Worm (Caenorhabditis elegans) whole organism, early embryonic: Measurements from ENCODE around the gene T28A11.18.

Experiments
- B0310.2 ChIP-seq: sonication (generic microtip); optimal IDR thresholded peaks from 2 replicates; lab custom pipeline; 2016; ENCODE audit warnings: mild to moderate bottlenecking, missing genetic modification characterization, missing compliant biosample characterization
- F13C5.2 ChIP-seq: sonication (generic microtip); optimal IDR thresholded peaks from 2 replicates; lab custom pipeline; 2017; ENCODE audit warnings: mild to moderate bottlenecking, missing genetic modification characterization, inconsistent platforms, missing compliant biosample characterization
- aly-1 ChIP-seq: sonication (generic microtip); optimal IDR thresholded peaks from 2 replicates; lab custom pipeline; 2016; ENCODE audit warnings: missing genetic modification characterization, missing compliant biosample characterization
- ama-1 ChIP-seq: fragments of 150-350 bp; optimal IDR thresholded peaks from 2 replicates; lab custom pipeline; 2014
- ceh-13 ChIP-seq: fragments of 200-800 bp; sonication (Bioruptor generic); optimal IDR thresholded peaks from 2 replicates; lab custom pipeline; 2018; ENCODE audit warnings: mild to moderate bottlenecking, missing genetic modification characterization, missing compliant biosample characterization
- ceh-36 ChIP-seq: sonication (generic microtip); optimal IDR thresholded peaks from 2 replicates; lab custom pipeline; 2016; ENCODE audit warnings: missing genetic modification characterization, inconsistent platforms, missing compliant biosample characterization
- ets-7 ChIP-seq: sonication (generic microtip); optimal IDR thresholded peaks from 2 replicates; lab custom pipeline; 2016; ENCODE audit warnings: missing genotype, missing genetic modification characterization, missing compliant biosample characterization
- flt-1 ChIP-seq: fragments of 200-800 bp; sonication (Bioruptor generic); IDR thresholded peaks from 2 replicates; pipeline ENCODE4 v1.3.6; 2022; ENCODE audit warnings: missing genetic modification characterization, missing compliant biosample characterization
- hmbx-1 ChIP-seq: sonication (generic microtip); optimal IDR thresholded peaks from 2 replicates; lab custom pipeline; 2016; ENCODE audit warnings: mild to moderate bottlenecking, missing genetic modification characterization, missing compliant biosample characterization
- hmg-4 ChIP-seq: fragments of 200-800 bp; sonication (Bioruptor generic); optimal IDR thresholded peaks from 2 replicates; lab custom pipeline; 2018; ENCODE audit warnings: mild to moderate bottlenecking, missing genetic modification characterization, missing compliant biosample characterization
- hnd-1 ChIP-seq: sonication (generic microtip); optimal IDR thresholded peaks from 2 replicates; lab custom pipeline; 2016; ENCODE audit warnings: missing genetic modification characterization, missing compliant biosample characterization
- pes-1 ChIP-seq: fragments of 200-800 bp; sonication (Bioruptor generic); IDR thresholded peaks from 2 replicates; pipeline ENCODE4 v1.3.6; 2022; ENCODE audit warnings: missing genetic modification reagents, missing genetic modification characterization, missing compliant biosample characterization
- scrt-1 ChIP-seq: fragments of 200-800 bp; sonication (Bioruptor generic); IDR thresholded peaks from 2 replicates; pipeline ENCODE4 v1.3.6; 2022; ENCODE audit warnings: missing genetic modification characterization, missing compliant biosample characterization
- sea-1 ChIP-seq: fragments of 200-800 bp; sonication (Bioruptor generic); conservative IDR thresholded peaks from 2 replicates; pipeline ENCODE4 v1.3.6; 2022; ENCODE audit warnings: missing genetic modification characterization, missing compliant biosample characterization
- tbx-11 ChIP-seq: fragments of 200-800 bp; sonication (Bioruptor generic); IDR thresholded peaks from 2 replicates; pipeline ENCODE4 v1.3.6; 2022; ENCODE audit warnings: missing genetic modification characterization, missing compliant biosample characterization
- tbx-37 ChIP-seq: fragments of 200-800 bp; sonication (Bioruptor generic); conservative IDR thresholded peaks from 2 replicates; pipeline ENCODE4 v1.3.6; 2022; ENCODE audit warnings: missing genetic modification reagents, missing genetic modification characterization, missing compliant biosample characterization
- tra-4 ChIP-seq: sonication (generic microtip); optimal IDR thresholded peaks from 2 replicates; lab custom pipeline; 2017; ENCODE audit warnings: missing genetic modification characterization, missing compliant biosample characterization

T28A11.18 gene

ce11 chrV:3267950-3268349, at the start of gene T28A11.18:
T28A11.18 (minus strand) TSS chrV:3268050.
- TF ChIP-seq aly-1 (tag; lab: Kevin White, UChicago) = no peak
- no peak for TF ChIP-seq F13C5.2 (tag; lab: Kevin White, UChicago)

ce11 chrV:3316108-3316507, 48.3 kb upstream of the T28A11.18 start, which contains the start of gene F35F10.1:
F35F10.1 (plus strand) TSS chrV:3316307.
- TF ChIP-seq F13C5.2 (tag; lab: Kevin White, UChicago) = no peak
- no peak for TF ChIP-seq ets-7 (tag; lab: Kevin White, UChicago)
- TF ChIP-seq flt-1 (GFP tag; lab: Robert Waterston, UW) = no peak
- no peak for TF ChIP-seq tra-4 (tag; lab: Kevin White, UChicago)
- no peak for TF ChIP-seq scrt-1 (GFP tag; lab: Robert Waterston, UW)
- no peak for TF ChIP-seq ceh-36
- no peak for TF ChIP-seq hmg-4 (GFP tag; lab: Kevin White, UChicago)

- TF ChIP-seq flt-1 (GFP tag; lab: Robert Waterston, UW) = no peak
- TF ChIP-seq hnd-1 = no peak
- TF ChIP-seq scrt-1 (GFP tag; lab: Robert Waterston, UW) = no peak
- no peak for TF ChIP-seq pes-1 (GFP tag; lab: Robert Waterston, UW)
- no peak for TF ChIP-seq ceh-36
- no peak for TF ChIP-seq F13C5.2 (tag; lab: Kevin White, UChicago)
- TF ChIP-seq aly-1 (tag; lab: Kevin White, UChicago) = no peak
- TF ChIP-seq ceh-13 (GFP tag; lab: Kevin White, UChicago) = no peak
- TF ChIP-seq tbx-11 (GFP tag; lab: Robert Waterston, UW) = no peak
- no peak for TF ChIP-seq B0310.2 (tag; lab: Kevin White, UChicago)
- no peak for TF ChIP-seq tbx-37 (GFP tag; lab: Robert Waterston, UW)
- TF ChIP-seq sea-1 = no peak
- no peak for TF ChIP-seq ama-1 (lab: Kevin White, UChicago)
- TF ChIP-seq hmbx-1 (tag; lab: Kevin White, UChicago) = no peak
- no peak for TF ChIP-seq hmg-4 (GFP tag; lab: Kevin White, UChicago)
- TF ChIP-seq ets-7 (tag; lab: Kevin White, UChicago) = no peak
- no peak for TF ChIP-seq tra-4 (tag; lab: Kevin White, UChicago)
These were observed 47.5 kb upstream of the T28A11.18 start, which contains the start of gene arrd-19 for ce11 chrV:3315308-3315707. arrd-19 (minus strand) TSS chrV:3315516.

ce11 chrV:3312067-3312666, 44.3 kb upstream of the T28A11.18 start, which contains the start of gene arrd-18:
arrd-18 (minus strand) TSS chrV:3312117.
- no peak for TF ChIP-seq pes-1 (GFP tag; lab: Robert Waterston, UW)

DNA sequence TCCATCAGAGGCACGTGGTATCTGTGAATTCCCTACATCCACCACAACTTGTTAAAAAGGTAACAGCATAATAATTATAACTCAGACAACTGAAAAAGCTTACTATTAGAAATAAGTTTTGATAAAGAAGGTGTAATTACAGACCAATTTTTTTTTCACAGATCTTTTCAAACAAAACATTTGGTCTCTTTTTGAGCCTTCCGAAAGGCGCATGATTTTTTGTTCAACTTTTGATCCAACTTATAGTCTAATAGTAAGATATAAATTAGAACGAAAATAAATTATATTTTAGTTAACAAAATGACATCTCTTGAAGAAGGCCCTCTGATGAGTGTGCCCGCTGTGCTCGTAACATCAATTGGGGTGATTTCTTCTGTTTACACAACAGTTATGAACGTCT, 40.3 kb upstream of the T28A11.18 start, which contains the start of gene srbc-3:
TSS of gene srbc-3 (plus strand) at position 301 of the 400 bp plus-strand sequence.
- TF ChIP-seq ceh-13 (GFP tag; lab: Kevin White, UChicago) = no peak
- TF ChIP-seq ceh-36 = no peak
- no peak for TF ChIP-seq tra-4 (tag; lab: Kevin White, UChicago)
- no peak for TF ChIP-seq sea-1
- no peak for TF ChIP-seq tbx-11 (GFP tag; lab: Robert Waterston, UW)
- no peak for TF ChIP-seq F13C5.2 (tag; lab: Kevin White, UChicago)
- TF ChIP-seq hmbx-1 (tag; lab: Kevin White, UChicago) = no peak
- no peak for TF ChIP-seq B0310.2 (tag; lab: Kevin White, UChicago)
- TF ChIP-seq scrt-1 (GFP tag; lab: Robert Waterston, UW) = no peak
- no peak for TF ChIP-seq pes-1 (GFP tag; lab: Robert Waterston, UW)
- TF ChIP-seq hnd-1 = no peak

DNA sequence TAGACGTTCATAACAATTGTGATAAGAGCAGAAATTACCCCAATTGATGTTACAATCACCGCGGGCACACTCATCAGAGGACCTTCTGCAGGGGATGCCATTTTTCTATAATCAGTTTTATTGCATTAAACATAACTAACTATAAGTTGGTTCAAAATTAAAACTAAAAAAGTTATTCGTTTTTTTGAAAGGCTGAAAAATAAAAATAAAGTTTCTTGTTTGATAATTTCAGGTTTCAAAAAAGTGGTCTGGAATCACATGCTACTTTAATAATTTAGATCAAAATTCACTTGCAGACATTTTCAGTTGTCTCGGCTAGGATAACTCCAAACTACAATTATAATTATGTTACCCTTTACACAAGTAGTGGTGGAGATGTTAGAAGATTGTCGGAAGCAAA, 34.0 kb upstream of the T28A11.18 start, which contains the start of gene srbc-1:
TSS of gene srbc-1 (minus strand) at position 101 of the 400 bp plus-strand sequence.
- TF ChIP-seq tbx-11 (GFP tag; lab: Robert Waterston, UW) (no peak), sea-1 (no peak), tra-4 (tag; lab: Kevin White, UChicago) (no peak), pes-1 (GFP tag; lab: Robert Waterston, UW) (no peak), F13C5.2 (tag; lab: Kevin White, UChicago) (no peak), tbx-37 (GFP tag; lab: Robert Waterston, UW) (no peak), aly-1 (tag; lab: Kevin White, UChicago) (no peak), hmg-4 (GFP tag; lab: Kevin White, UChicago) (no peak), ceh-36 (no peak), hmbx-1 (tag; lab: Kevin White, UChicago) (no peak), ets-7 (tag; lab: Kevin White, UChicago) (no peak), ama-1 (lab: Kevin White, UChicago) (no peak), scrt-1 (GFP tag; lab: Robert Waterston, UW) (no peak), B0310.2 (tag; lab: Kevin White, UChicago) (no peak), ceh-13 (GFP tag; lab: Kevin White, UChicago) (no peak), hnd-1 (no peak), flt-1 (GFP tag; lab: Robert Waterston, UW) (no peak)

- no peak for TF ChIP-seq ceh-13 (GFP tag; lab: Kevin White, UChicago)
- TF ChIP-seq F13C5.2 (tag; lab: Kevin White, UChicago) = no peak
- TF ChIP-seq tbx-11 (GFP tag; lab: Robert Waterston, UW) = no peak
- TF ChIP-seq ama-1 (lab: Kevin White, UChicago) = no peak
- TF ChIP-seq aly-1 (tag; lab: Kevin White, UChicago) = no peak
- TF ChIP-seq hnd-1 = no peak
- no peak for TF ChIP-seq ets-7 (tag; lab: Kevin White, UChicago)
- TF ChIP-seq hmbx-1 (tag; lab: Kevin White, UChicago) = no peak
- no peak for TF ChIP-seq scrt-1 (GFP tag; lab: Robert Waterston, UW)
- TF ChIP-seq tbx-37 (GFP tag; lab: Robert Waterston, UW) = no peak
- TF ChIP-seq sea-1 = no peak
- no peak for TF ChIP-seq ceh-36
- TF ChIP-seq pes-1 (GFP tag; lab: Robert Waterston, UW) = no peak
- no peak for TF ChIP-seq B0310.2 (tag; lab: Kevin White, UChicago)
- no peak for TF ChIP-seq flt-1 (GFP tag; lab: Robert Waterston, UW)
- TF ChIP-seq hmg-4 (GFP tag; lab: Kevin White, UChicago) = no peak
- TF ChIP-seq tra-4 (tag; lab: Kevin White, UChicago) = no peak
These were observed 31.6 kb upstream of the T28A11.18 start for ce11 chrV:3299437-3299836.
